Worm (Caenorhabditis elegans): Measurements from ENCODE around the gene K02F3.2.

The K02F3.2 gene

DNA sequence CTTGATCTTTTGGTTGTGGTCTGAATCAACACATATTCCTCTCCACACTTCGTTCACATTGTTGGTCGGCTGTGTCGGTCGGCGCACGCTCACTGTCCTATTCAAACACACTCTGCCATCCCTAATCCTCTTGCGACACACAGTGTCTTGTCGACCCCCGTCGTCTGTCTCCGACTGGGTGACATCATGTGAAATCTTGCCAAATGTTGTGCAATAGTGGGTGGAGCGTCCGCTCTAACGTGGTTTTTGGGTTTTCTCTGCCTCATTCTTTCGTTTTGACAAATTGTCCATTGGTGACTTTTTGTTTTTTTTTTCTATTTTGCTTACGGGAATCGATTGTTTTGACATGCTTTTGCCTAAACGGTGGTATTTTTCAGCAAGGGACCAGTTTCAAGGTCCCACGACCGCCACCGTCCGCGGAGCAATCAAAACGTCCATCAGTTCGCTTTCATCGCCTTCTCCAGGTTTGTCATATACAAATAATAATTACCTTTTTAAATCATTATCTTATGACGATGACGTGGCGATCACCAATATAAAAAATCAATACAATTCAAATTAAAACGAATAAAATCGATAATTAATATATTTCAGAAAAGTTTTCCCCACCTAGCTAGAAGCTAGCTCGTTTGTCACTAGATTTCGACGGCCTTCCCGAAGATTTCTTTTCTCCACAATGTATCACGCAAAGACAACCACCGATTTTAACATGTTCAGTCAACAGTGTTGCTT is 11.8 kb upstream of the K02F3.2 start (continued):
- TF ChIP-seq madf-8 (GFP tag; conservative IDR thresholded peaks at IDR 0.05) (no peak), F57A8.1 (GFP tag; optimal IDR thresholded peaks at IDR 0.05) (no peak), B0035.1 (tag; optimal IDR thresholded peaks at IDR 0.05) (peak; percentile 8), T26A5.8 (tag; optimal IDR thresholded peaks at IDR 0.05) (no peak), gei-17 (GFP tag; optimal IDR thresholded peaks at IDR 0.05) (no peak), madf-3 (GFP tag; IDR thresholded peaks at IDR 0.05) (no peak), hlh-26 (GFP tag; conservative IDR thresholded peaks at IDR 0.05) (no peak), bed-1 (GFP tag; IDR thresholded peaks at IDR 0.05) (no peak), repo-1 (tag; optimal IDR thresholded peaks at IDR 0.05) (no peak), nhr-27 (tag; optimal IDR thresholded peaks at IDR 0.05) (peak; percentile 23), tbp1 (GFP tag; optimal IDR thresholded peaks at IDR 0.05) (peak; percentile 53)

DNA sequence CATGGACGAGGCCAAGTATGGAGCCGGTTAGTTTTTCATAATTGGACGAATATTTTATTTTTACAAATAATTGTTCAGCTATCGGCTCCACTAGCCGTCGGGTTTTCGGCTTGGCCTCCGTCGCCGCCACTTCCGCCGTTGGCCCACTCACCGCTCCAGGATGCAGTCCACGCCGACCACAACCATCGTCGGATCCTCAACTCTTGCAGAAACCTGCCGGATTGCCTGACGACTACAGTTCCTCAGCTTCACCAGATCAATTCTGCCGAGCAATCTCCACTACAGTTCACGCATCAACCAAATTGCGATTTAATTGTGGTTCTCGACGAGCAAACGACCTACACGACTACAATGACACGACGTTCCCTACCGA is 11.2 kb upstream of the K02F3.2 start:
- TF ChIP-seq Y53G8AR.9 (GFP tag; conservative IDR thresholded peaks at IDR 0.05) (0 out of 2 replicates have a peak, but pooled peaks have one; percentile 11), zfh-2 (GFP tag; conservative IDR thresholded peaks at IDR 0.05) (peak; percentile 82), Y95B8A.8 (GFP tag; IDR thresholded peaks at IDR 0.05) (0 out of 2 replicates have a peak, but pooled peaks have one; percentile 45), F57C9.4 (tag; optimal IDR thresholded peaks at IDR 0.05) (no peak), gei-17 (GFP tag; optimal IDR thresholded peaks at IDR 0.05) (no peak), ama-1 (optimal IDR thresholded peaks at IDR 0.05) (peak; percentile 33), ama-1 (GFP tag; optimal IDR thresholded peaks at IDR 0.05) (no peak), lin-26 (GFP tag; IDR thresholded peaks at IDR 0.05) (peak; percentile 18; the same call in 1 of the 2 replicates), madf-3 (GFP tag; IDR thresholded peaks at IDR 0.05) (peak; percentile 36; the same call in 1 of the 2 replicates), egrh-3 (GFP tag; IDR thresholded peaks at IDR 0.05) (peak; percentile 24; the same call in 1 of the 2 replicates)

DNA sequence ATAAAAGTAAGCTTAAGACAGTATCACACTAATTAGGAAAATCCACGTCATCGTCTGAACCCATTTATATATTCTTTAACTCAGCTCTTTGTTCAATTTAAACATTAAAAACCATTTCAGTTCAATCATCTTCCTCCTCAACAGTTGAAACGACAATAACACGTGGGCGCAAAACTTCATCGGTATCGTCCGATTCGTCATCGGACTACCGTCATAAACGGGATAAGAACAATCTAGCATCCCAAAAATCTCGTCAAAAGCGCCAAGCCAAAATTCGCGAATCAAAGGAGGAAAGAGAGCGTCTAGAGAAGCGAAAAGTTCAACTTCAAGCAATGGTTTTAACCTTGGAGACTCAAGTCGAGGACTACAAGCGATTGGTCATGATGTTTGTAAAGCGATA is 10.4 kb upstream of the K02F3.2 start:
- TF ChIP-seq Y56A3A.18 (GFP tag; IDR thresholded peaks at IDR 0.05) (peak; percentile 39; the same call in 1 of the 2 replicates), F49E8.2 (tag; optimal IDR thresholded peaks at IDR 0.05; ENCODE audit: insufficient read depth) (no peak), rpc-1 (optimal IDR thresholded peaks at IDR 0.05) (no peak), rpc-1 (tag; optimal IDR thresholded peaks at IDR 0.05) (no peak), ama-1 (optimal IDR thresholded peaks at IDR 0.05) (peak; percentile 80), ama-1 (GFP tag; optimal IDR thresholded peaks at IDR 0.05) (no peak)

DNA sequence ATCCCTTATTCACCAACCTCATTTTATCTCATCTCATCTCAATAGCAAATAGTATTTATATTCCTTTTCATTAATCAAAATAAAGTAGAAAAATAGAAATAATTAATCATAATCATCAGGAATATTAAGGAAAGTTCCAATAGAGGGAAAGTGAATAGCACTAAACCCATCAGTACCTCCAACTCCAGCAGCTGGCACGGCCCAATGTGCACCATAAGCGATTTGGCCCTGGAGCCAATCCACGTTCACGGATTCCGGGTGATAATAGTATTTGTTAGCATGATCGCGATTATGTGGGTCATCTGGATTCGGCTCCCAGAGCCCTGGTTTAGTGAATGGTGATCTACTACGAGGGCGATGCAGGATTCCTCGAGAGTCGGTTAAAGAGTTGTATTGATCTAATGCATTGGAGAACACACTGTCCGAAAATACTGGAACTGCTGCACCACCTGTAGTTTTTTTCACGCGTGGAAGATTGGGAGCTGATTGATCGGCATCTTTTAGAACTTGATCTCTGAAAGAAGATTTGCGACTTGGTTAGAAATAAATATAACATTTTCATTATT is 9.8 kb upstream of the K02F3.2 start:
- TF ChIP-seq egl-18 (GFP tag; IDR thresholded peaks at IDR 0.05) (peak; percentile 89), madf-8 (GFP tag; conservative IDR thresholded peaks at IDR 0.05) (no peak), Y67H2A.10 (GFP tag; conservative IDR thresholded peaks at IDR 0.05) (peak; percentile 86), rec-8 (tag; optimal IDR thresholded peaks at IDR 0.05) (no peak), lsl-1 (GFP tag; optimal IDR thresholded peaks at IDR 0.05) (peak; percentile 23), attf-5 (GFP tag; optimal IDR thresholded peaks at IDR 0.05) (peak; percentile 86), lin-40 (tag; optimal IDR thresholded peaks at IDR 0.05) (peak; percentile 83), cebp-2 (GFP tag; IDR thresholded peaks at IDR 0.05) (peak; percentile 86), F57A8.1 (GFP tag; optimal IDR thresholded peaks at IDR 0.05) (no peak), K12H6.12 (tag; optimal IDR thresholded peaks at IDR 0.05) (peak; percentile 84), mes-4 (tag; optimal IDR thresholded peaks at IDR 0.05) (no peak), lir-1 (GFP tag; conservative IDR thresholded peaks at IDR 0.05) (peak; percentile 77; the same call in 1 of the 2 replicates), ceh-79 (tag; optimal IDR thresholded peaks at IDR 0.05) (peak; percentile 92), attf-6 (GFP tag; IDR thresholded peaks at IDR 0.05) (peak; percentile 68; the same call in 1 of the 2 replicates), nhr-90 (tag; optimal IDR thresholded peaks at IDR 0.05) (peak; percentile 88), zim-3 (tag; optimal IDR thresholded peaks at IDR 0.05) (peak; percentile 100), dpff-1 (tag; optimal IDR thresholded peaks at IDR 0.05) (peak; percentile 100), aptf-3 (GFP tag; IDR thresholded peaks at IDR 0.05) (peak; percentile 96), pbrm-1 (GFP tag; IDR thresholded peaks at IDR 0.05) (peak; percentile 96), ztf-22 (GFP tag; optimal IDR thresholded peaks at IDR 0.05) (peak; percentile 92), bed-1 (GFP tag; IDR thresholded peaks at IDR 0.05) (peak; percentile 74; the same call in 1 of the 2 replicates), akir-1 (GFP tag; optimal IDR thresholded peaks at IDR 0.05) (peak; percentile 42)
